Fruit fly (Drosophila melanogaster) whole organism, embryonic: Measurements from ENCODE around the gene D1.
A peak's percentile ranks its signal among the peaks of the same experiment; 100 is the strongest.

Experiments used
- Blimp-1 ChIP-seq: fragments of 200-800 bp; sonication (Bioruptor generic); optimal IDR thresholded peaks from 3 replicates; lab custom pipeline; 2018; ENCODE audit warnings: missing biosample characterization, missing genetic modification characterization, mild to moderate bottlenecking, moderate library complexity, missing genetic modification reagents
- CG10321 ChIP-seq: fragments of 200-800 bp; sonication (Bioruptor generic); IDR thresholded peaks from 2 replicates; pipeline ENCODE4 v1.3.6; 2022; ENCODE audit warnings: missing biosample characterization, missing genetic modification characterization
- CG10462 ChIP-seq: fragments of 200-800 bp; sonication (Bioruptor generic); optimal IDR thresholded peaks from 2 replicates; lab custom pipeline; 2016; ENCODE audit warnings: missing biosample characterization, missing genetic modification characterization
- CG10959 ChIP-seq: fragments of 200-800 bp; sonication (Bioruptor generic); IDR thresholded peaks from 2 replicates; pipeline ENCODE4 v1.3.6; 2022; ENCODE audit warnings: missing biosample characterization, missing genetic modification characterization
- CG11504 ChIP-seq: fragments of 200-800 bp; sonication (Bioruptor generic); optimal IDR thresholded peaks from 3 replicates; lab custom pipeline; 2019; ENCODE audit warnings: missing biosample characterization, mild to moderate bottlenecking, missing genetic modification characterization, moderate library complexity
- CG12155 ChIP-seq: fragments of 200-800 bp; sonication (Bioruptor generic); optimal IDR thresholded peaks from 3 replicates; lab custom pipeline; 2016; ENCODE audit warnings: missing biosample characterization, missing genetic modification characterization
- CG13123 ChIP-seq: fragments of 200-800 bp; sonication (Bioruptor generic); optimal IDR thresholded peaks from 2 replicates; lab custom pipeline; 2016; ENCODE audit warnings: missing biosample characterization, missing genetic modification characterization
- CG13894 ChIP-seq: fragments of 200-800 bp; sonication (Bioruptor generic); optimal IDR thresholded peaks from 3 replicates; lab custom pipeline; 2018; ENCODE audit warnings: missing biosample characterization, mild to moderate bottlenecking, missing genetic modification characterization, moderate library complexity
- CG15269 ChIP-seq: fragments of 200-800 bp; sonication (Bioruptor generic); optimal IDR thresholded peaks from 2 replicates; lab custom pipeline; 2018; ENCODE audit warnings: missing biosample characterization, mild to moderate bottlenecking, missing genetic modification characterization, moderate library complexity
- CG16779 ChIP-seq: fragments of 200-800 bp; sonication (Bioruptor generic); IDR thresholded peaks from 2 replicates; pipeline ENCODE4 v1.3.6; 2022; ENCODE audit warnings: missing biosample characterization, missing genetic modification characterization
- CG17359 ChIP-seq: fragments of 200-800 bp; sonication (Bioruptor generic); optimal IDR thresholded peaks from 3 replicates; lab custom pipeline; 2018; ENCODE audit warnings: missing biosample characterization, mild to moderate bottlenecking, missing genetic modification characterization, moderate library complexity
- CG2875 ChIP-seq: fragments of 200-800 bp; sonication (Bioruptor generic); optimal IDR thresholded peaks from 2 replicates; lab custom pipeline; 2017; ENCODE audit warnings: missing biosample characterization, mild to moderate bottlenecking, missing genetic modification characterization, missing genetic modification reagents
- CG30020 ChIP-seq: fragments of 200-800 bp; optimal IDR thresholded peaks from 2 replicates; lab custom pipeline; 2019; ENCODE audit warnings: missing biosample characterization, mild to moderate bottlenecking, missing genetic modification characterization, moderate library complexity
- CG30403 ChIP-seq: fragments of 200-800 bp; sonication (Bioruptor generic); optimal IDR thresholded peaks from 3 replicates; lab custom pipeline; 2016; ENCODE audit warnings: missing biosample characterization, missing genetic modification characterization
- CG6272 ChIP-seq: fragments of 200-800 bp; sonication (Bioruptor generic); IDR thresholded peaks from 2 replicates; pipeline ENCODE4 v1.3.6; 2022; ENCODE audit warnings: missing biosample characterization, missing genetic modification characterization
- CG6854 ChIP-seq: fragments of 200-800 bp; sonication (Bioruptor generic); optimal IDR thresholded peaks from 3 replicates; lab custom pipeline; 2017; ENCODE audit warnings: missing biosample characterization, mild to moderate bottlenecking, missing genetic modification characterization
- CG8359 ChIP-seq: fragments of 200-800 bp; sonication (Bioruptor generic); optimal IDR thresholded peaks from 2 replicates; lab custom pipeline; 2017; ENCODE audit warnings: missing biosample characterization, mild to moderate bottlenecking, missing genetic modification characterization, borderline replicate concordance
- CG8478 ChIP-seq: fragments of >200 bp; optimal IDR thresholded peaks from 2 replicates; lab custom pipeline; 2018
- CrebB ChIP-seq: fragments of 200-800 bp; sonication (Bioruptor generic); optimal IDR thresholded peaks from 3 replicates; lab custom pipeline; 2018; ENCODE audit warnings: missing biosample characterization, mild to moderate bottlenecking, missing genetic modification characterization
- D19B ChIP-seq: fragments of 200-800 bp; sonication (Bioruptor generic); optimal IDR thresholded peaks from 2 replicates; lab custom pipeline; 2017; ENCODE audit warnings: missing biosample characterization, mild to moderate bottlenecking, missing genetic modification characterization
- Fer2 ChIP-seq: fragments of 200-800 bp; sonication (Bioruptor generic); optimal IDR thresholded peaks from 2 replicates; lab custom pipeline; 2018; ENCODE audit warnings: missing biosample characterization, mild to moderate bottlenecking, missing genetic modification characterization, moderate library complexity
- Hmr ChIP-seq: fragments of 200-800 bp; sonication (Bioruptor generic); optimal IDR thresholded peaks from 3 replicates; lab custom pipeline; 2017; ENCODE audit warnings: mild to moderate bottlenecking, missing biosample characterization, missing genetic modification reagents, missing genetic modification characterization
- Jarid2 ChIP-seq: fragments of 200-800 bp; sonication (Bioruptor generic); optimal IDR thresholded peaks from 3 replicates; lab custom pipeline; 2017; ENCODE audit warnings: mild to moderate bottlenecking, missing biosample characterization, missing genetic modification reagents, missing genetic modification characterization
- Nf-YB ChIP-seq: fragments of 200-800 bp; sonication (Bioruptor generic); optimal IDR thresholded peaks from 3 replicates; lab custom pipeline; 2019; ENCODE audit warnings: missing biosample characterization, mild to moderate bottlenecking, missing genetic modification characterization, moderate library complexity
- PHDP ChIP-seq: fragments of 200-800 bp; sonication (Bioruptor generic); optimal IDR thresholded peaks from 3 replicates; lab custom pipeline; 2018; ENCODE audit warnings: missing biosample characterization, mild to moderate bottlenecking, missing genetic modification characterization, moderate library complexity
- Pdp1 ChIP-seq, 2 experiments: fragments of 200-800 bp; sonication (Bioruptor generic); optimal IDR thresholded peaks; 3 replicates each; lab custom pipeline; 2016; ENCODE audit warnings: missing biosample characterization in 2 of 2, missing genetic modification characterization in 2 of 2, mild to moderate bottlenecking in 1 of 2, moderate library complexity in 1 of 2
- Sry-β ChIP-seq: fragments of 200-800 bp; sonication (Bioruptor generic); optimal IDR thresholded peaks from 2 replicates; lab custom pipeline; 2018; ENCODE audit warnings: missing biosample characterization, mild to moderate bottlenecking, missing genetic modification characterization, moderate library complexity
- amos ChIP-seq: fragments of 200-800 bp; sonication (Bioruptor generic); IDR thresholded peaks from 2 replicates; pipeline ENCODE4 v1.3.6; 2022; ENCODE audit warnings: missing biosample characterization, missing genetic modification characterization; ENCODE audit not compliant: partially characterized antibody
- ato ChIP-seq: fragments of 200-800 bp; sonication (Bioruptor generic); IDR thresholded peaks from 2 replicates; pipeline ENCODE4 v1.3.6; 2022; ENCODE audit warnings: missing biosample characterization, missing genetic modification characterization; ENCODE audit not compliant: partially characterized antibody
- az2 ChIP-seq: fragments of 200-800 bp; sonication (Bioruptor generic); optimal IDR thresholded peaks from 3 replicates; lab custom pipeline; 2016; ENCODE audit warnings: missing biosample characterization, missing genetic modification characterization
- cwo ChIP-seq: fragments of 200-800 bp; sonication (Bioruptor generic); optimal IDR thresholded peaks from 3 replicates; lab custom pipeline; 2017; ENCODE audit warnings: missing biosample characterization, missing genetic modification characterization, mild to moderate bottlenecking, moderate library complexity, missing genetic modification reagents
- dan ChIP-seq: fragments of 200-800 bp; sonication (Bioruptor generic); IDR thresholded peaks from 2 replicates; pipeline ENCODE4 v1.3.6; 2022; ENCODE audit warnings: missing biosample characterization, missing genetic modification characterization
- dm ChIP-seq: fragments of 200-800 bp; sonication (Bioruptor generic); optimal IDR thresholded peaks from 3 replicates; lab custom pipeline; 2016; ENCODE audit warnings: missing biosample characterization, missing genetic modification characterization
- dmrt11E ChIP-seq: fragments of 200-800 bp; sonication (Bioruptor generic); optimal IDR thresholded peaks from 3 replicates; lab custom pipeline; 2018; ENCODE audit warnings: missing biosample characterization, mild to moderate bottlenecking, missing genetic modification characterization, moderate library complexity
- dysf ChIP-seq: fragments of 200-800 bp; sonication (Bioruptor generic); IDR thresholded peaks from 3 replicates; pipeline ENCODE4 v1.3.6; 2022; ENCODE audit warnings: missing biosample characterization, missing genetic modification characterization
- hkb ChIP-seq, 2 experiments: fragments of 200-800 bp in 1 of 2; fragments of >200 bp in 1 of 2; sonication (Bioruptor generic) in 1 of 2; IDR thresholded peaks in 1 of 2; optimal IDR thresholded peaks in 1 of 2; 2 replicates each; pipeline versions ENCODE4 v1.3.6 to Lab custom; 2017 to 2022; ENCODE audit warnings: missing biosample characterization in 1 of 2, missing genetic modification characterization in 1 of 2
- lola ChIP-seq, 3 experiments: fragments of >200 bp in 2 of 3; fragments of 200-800 bp in 1 of 3; sonication (Bioruptor generic) in 1 of 3; optimal IDR thresholded peaks; 2 replicates each; lab custom pipeline; 2017 to 2019; ENCODE audit warnings: missing biosample characterization in 3 of 3, missing genetic modification characterization in 3 of 3, mild to moderate bottlenecking in 1 of 3, moderate library complexity in 1 of 3
- maf-S ChIP-seq: fragments of 200-800 bp; sonication (Bioruptor generic); optimal IDR thresholded peaks from 2 replicates; lab custom pipeline; 2016; ENCODE audit warnings: missing biosample characterization, missing genetic modification characterization
- nau ChIP-seq: fragments of 200-800 bp; sonication (Bioruptor generic); optimal IDR thresholded peaks from 3 replicates; lab custom pipeline; 2017; ENCODE audit warnings: missing biosample characterization, mild to moderate bottlenecking, missing genetic modification characterization, missing genetic modification reagents
- nerfin-2 ChIP-seq: fragments of 200-800 bp; sonication (Bioruptor generic); IDR thresholded peaks from 2 replicates; pipeline ENCODE4 v1.3.6; 2022; ENCODE audit warnings: missing biosample characterization, missing genetic modification characterization; ENCODE audit not compliant: partially characterized antibody
- pan ChIP-seq, 4 experiments: fragments of >200 bp in 3 of 4; fragments of 200-800 bp in 1 of 4; sonication (Bioruptor generic) in 1 of 4; optimal IDR thresholded peaks in 3 of 4; IDR thresholded peaks in 1 of 4; 2 replicates each; pipeline versions ENCODE4 v1.3.6 to Lab custom; 2017 to 2022; ENCODE audit warnings: missing biosample characterization in 2 of 4, missing genetic modification characterization in 2 of 4, mixed read lengths in 1 of 4
- pb ChIP-seq: fragments of 200-800 bp; sonication (Bioruptor generic); optimal IDR thresholded peaks from 3 replicates; lab custom pipeline; 2016; ENCODE audit warnings: missing biosample characterization, missing genetic modification characterization
- pnt ChIP-seq: fragments of 200-800 bp; sonication (Bioruptor generic); optimal IDR thresholded peaks from 3 replicates; lab custom pipeline; 2016; ENCODE audit warnings: missing biosample characterization, missing genetic modification characterization
- psq ChIP-seq: fragments of 200-800 bp; sonication (Bioruptor generic); optimal IDR thresholded peaks from 2 replicates; lab custom pipeline; 2017; ENCODE audit warnings: missing biosample characterization, missing genetic modification characterization
- sna ChIP-seq: fragments of 200-800 bp; sonication (Bioruptor generic); IDR thresholded peaks from 2 replicates; pipeline ENCODE4 v1.3.6; 2022; ENCODE audit warnings: missing biosample characterization, missing genetic modification characterization; ENCODE audit not compliant: partially characterized antibody
- tin ChIP-seq: fragments of 200-800 bp; sonication (Bioruptor generic); optimal IDR thresholded peaks from 3 replicates; lab custom pipeline; 2016; ENCODE audit warnings: missing biosample characterization, missing genetic modification characterization
- trem ChIP-seq: fragments of 200-800 bp; optimal IDR thresholded peaks from 3 replicates; lab custom pipeline; 2019; ENCODE audit warnings: missing biosample characterization, mild to moderate bottlenecking, missing genetic modification characterization, moderate library complexity
- twi ChIP-seq: fragments of 200-800 bp; optimal IDR thresholded peaks from 2 replicates; lab custom pipeline; 2019; ENCODE audit warnings: missing biosample characterization, mild to moderate bottlenecking, missing genetic modification characterization, moderate library complexity

D1 gene

DNA sequence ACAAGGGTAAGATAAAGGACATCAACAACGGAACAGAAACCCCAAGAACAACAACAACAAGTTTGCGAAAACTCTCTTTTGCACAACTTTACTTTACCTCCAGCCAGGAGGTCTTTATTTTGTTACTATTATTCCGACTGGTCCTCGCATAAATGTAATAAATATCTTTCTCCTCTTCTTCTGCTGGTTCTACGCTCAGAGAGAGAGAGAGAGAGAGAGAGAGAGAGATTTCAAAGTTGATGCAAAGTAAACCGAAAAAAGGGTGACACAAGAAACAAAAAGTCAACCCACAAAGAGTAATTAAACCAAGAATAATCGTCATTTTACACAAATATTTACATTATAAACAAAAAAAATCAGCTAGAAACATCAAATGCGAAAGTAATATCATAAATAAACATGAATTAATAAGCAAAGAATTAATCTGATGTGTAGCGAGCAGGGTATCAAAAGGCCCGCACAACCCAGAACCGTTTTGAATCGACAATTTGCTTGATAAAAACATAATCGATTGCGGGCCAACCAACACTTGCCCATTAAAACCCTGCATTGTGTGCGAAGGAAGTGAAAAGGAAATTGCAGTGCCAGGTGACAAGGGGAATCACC is 10.4 kb downstream of the D1 start (continued):
- TF ChIP-seq trem (no peak), dmrt11E (peak; percentile 37), CG10462 (GFP tag; lab: Kevin White, UChicago) (no peak), tin (GFP tag; lab: Kevin White, UChicago) (peak; percentile 5), CG10959 (GFP tag; lab: Robert Waterston, UW) (no peak), CG15269 (tag; lab: Kevin White, UChicago) (no peak), D19B (peak; percentile 89), CG13123 (no peak), Fer2 (tag; lab: Kevin White, UChicago) (no peak), CG12155 (GFP tag; lab: Kevin White, UChicago) (peak; percentile 2), dysf (no peak), CG6272 (GFP tag; lab: Robert Waterston, UW) (no peak), dan (GFP tag; lab: Robert Waterston, UW) (no peak), cwo (GFP tag; lab: Kevin White, UChicago) (no peak), nerfin-2 (no peak), amos (no peak), dm (GFP tag; lab: Kevin White, UChicago) (no peak), CG10321 (GFP tag; lab: Robert Waterston, UW) (no peak), CG30403 (GFP tag; lab: Kevin White, UChicago) (peak; percentile 27), PHDP (tag; lab: Kevin White, UChicago) (peak; percentile 29), lola (GFP tag; optimal IDR thresholded peaks at IDR 0.05; lab: Kevin White, UChicago) (no peak), Hmr (GFP tag; lab: Kevin White, UChicago) (no peak), Nf-YB (GFP tag; lab: Kevin White, UChicago) (peak; percentile 2), Sry-β (GFP tag; lab: Kevin White, UChicago) (no peak), hkb (optimal IDR thresholded peaks at IDR 0.05; lab: Kevin White, UChicago) (no peak), hkb (GFP tag; IDR thresholded peaks at IDR 0.05; lab: Robert Waterston, UW) (peak; percentile 37; the same call in 1 of the 2 replicates), CG11504 (tag; lab: Kevin White, UChicago) (peak; percentile 43), pnt (GFP tag; lab: Kevin White, UChicago) (no peak), psq (GFP tag; lab: Kevin White, UChicago) (no peak), twi (tag; lab: Kevin White, UChicago) (no peak), CG30020 (tag; lab: Kevin White, UChicago) (no peak), nau (GFP tag; lab: Kevin White, UChicago) (no peak), maf-S (GFP tag; lab: Kevin White, UChicago) (no peak), CG8359 (no peak), az2 (peak; percentile 25), CG16779 (GFP tag; lab: Robert Waterston, UW) (no peak), Pdp1 (GFP tag; optimal IDR thresholded peaks at IDR 0.05; lab: Kevin White, UChicago) (peak in 1 of 2 experiments; percentile 14), sna (no peak), pb (no peak), CG6854 (GFP tag; lab: Kevin White, UChicago) (no peak), Jarid2 (no peak), CG2875 (GFP tag; lab: Kevin White, UChicago) (no peak), CG13894 (tag; lab: Kevin White, UChicago) (no peak), Blimp-1 (GFP tag; lab: Kevin White, UChicago) (peak; percentile 46), CG8478 (no peak), pan (optimal IDR thresholded peaks at IDR 0.05; lab: Kevin White, UChicago) (no peak), pan (GFP tag; optimal IDR thresholded peaks at IDR 0.05 in 1 of 2, IDR thresholded peaks at IDR 0.05 in 1 of 2) (peak in 1 of 2 experiments; percentile 28), CG17359 (tag; lab: Kevin White, UChicago) (peak; percentile 24), ato (GFP tag; lab: Robert Waterston, UW) (no peak), CrebB (tag; lab: Kevin White, UChicago) (no peak)
